Worm (Caenorhabditis elegans) whole organism, L4/young adult: ENCODE results near the gene D1014.13.

Experiments
- W03F9.2 ChIP-seq: fragments of 150-350 bp; optimal IDR thresholded peaks from 2 replicates; lab custom pipeline; 2014; ENCODE audit warnings: missing biosample characterization, missing genetic modification characterization
- dao-5 ChIP-seq: sonication (generic microtip); optimal IDR thresholded peaks from 2 replicates; lab custom pipeline; 2016; ENCODE audit warnings: missing genotype, missing genetic modification characterization, moderate library complexity, missing compliant biosample characterization
- him-1 ChIP-seq: sonication (generic microtip); optimal IDR thresholded peaks from 2 replicates; lab custom pipeline; 2016; ENCODE audit warnings: missing genotype, missing genetic modification reagents, missing genetic modification characterization, missing compliant biosample characterization

DNA sequence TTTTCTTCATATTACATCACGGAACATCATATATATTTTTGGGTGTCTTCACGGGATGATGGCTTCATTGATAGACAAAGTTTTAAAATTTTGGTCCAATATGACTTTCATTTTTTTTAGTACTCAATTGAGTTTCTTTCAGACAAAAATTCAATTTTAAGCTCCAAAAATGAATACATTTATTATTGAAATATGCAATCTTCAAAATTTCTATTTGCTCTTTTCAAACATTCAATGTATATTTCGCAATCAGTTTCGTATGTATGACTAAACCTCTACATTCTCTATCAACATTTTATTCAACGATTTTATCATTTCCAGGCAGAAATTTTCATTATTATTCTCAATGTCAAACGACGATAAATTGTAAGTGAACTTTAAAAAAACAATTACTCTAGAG, 38.0 kb downstream of the D1014.13 start, which contains the start of gene srp-8:
- no peak for TF ChIP-seq W03F9.2 (tag; lab: Kevin White, UChicago)
- no peak for TF ChIP-seq dao-5
- TF ChIP-seq him-1 (tag; lab: Kevin White, UChicago): no peak
